Fruit fly (Drosophila melanogaster) whole organism, embryonic: Measurements from ENCODE around the gene CG43062.
A peak's percentile ranks its signal among the peaks of the same experiment; 100 is the strongest.

Experiments used
- Blimp-1 ChIP-seq: fragments of 200-800 bp; sonication (Bioruptor generic); optimal IDR thresholded peaks from 3 replicates; lab custom pipeline; 2018; ENCODE audit warnings: missing biosample characterization, missing genetic modification characterization, mild to moderate bottlenecking, moderate library complexity, missing genetic modification reagents
- CG11247 ChIP-seq: fragments of 200-800 bp; sonication (Bioruptor generic); IDR thresholded peaks from 2 replicates; pipeline ENCODE4 v1.3.6; 2022; ENCODE audit warnings: missing biosample characterization, missing genetic modification characterization
- CG11398 ChIP-seq: fragments of 200-800 bp; sonication (Bioruptor generic); optimal IDR thresholded peaks from 2 replicates; lab custom pipeline; 2016; ENCODE audit warnings: missing biosample characterization, missing genetic modification characterization
- CG11695 ChIP-seq: fragments of 200-800 bp; sonication (Bioruptor generic); IDR thresholded peaks from 3 replicates; pipeline ENCODE4 v1.3.6; 2022; ENCODE audit warnings: missing biosample characterization, missing genetic modification characterization
- CG1233 ChIP-seq: fragments of 200-800 bp; sonication (Bioruptor generic); optimal IDR thresholded peaks from 4 replicates; lab custom pipeline; 2018; ENCODE audit warnings: missing biosample characterization, mild to moderate bottlenecking, missing genetic modification characterization
- CG15601 ChIP-seq: fragments of 200-800 bp; sonication (Bioruptor generic); optimal IDR thresholded peaks from 3 replicates; lab custom pipeline; 2019; ENCODE audit warnings: missing biosample characterization, mild to moderate bottlenecking, missing genetic modification characterization, moderate library complexity
- CG17912 ChIP-seq: fragments of 200-800 bp; sonication (Bioruptor generic); optimal IDR thresholded peaks from 2 replicates; lab custom pipeline; 2018; ENCODE audit warnings: missing biosample characterization, mild to moderate bottlenecking, missing genetic modification characterization
- CG1832 ChIP-seq: fragments of 200-800 bp; sonication (Bioruptor generic); optimal IDR thresholded peaks from 2 replicates; lab custom pipeline; 2017; ENCODE audit warnings: missing biosample characterization, mild to moderate bottlenecking, missing genetic modification characterization, inconsistent platforms
- CG18764 ChIP-seq: fragments of 200-800 bp; sonication (Bioruptor generic); optimal IDR thresholded peaks from 3 replicates; lab custom pipeline; 2016; ENCODE audit warnings: missing biosample characterization, missing genetic modification characterization
- CG3281 ChIP-seq: fragments of 200-800 bp; sonication (Bioruptor generic); optimal IDR thresholded peaks from 3 replicates; lab custom pipeline; 2017; ENCODE audit warnings: missing biosample characterization, mild to moderate bottlenecking, missing genetic modification characterization
- CG3847 ChIP-seq: fragments of 200-800 bp; sonication (Bioruptor generic); IDR thresholded peaks from 2 replicates; pipeline ENCODE4 v1.3.6; 2022; ENCODE audit warnings: missing biosample characterization, missing genetic modification characterization
- CG4282 ChIP-seq: fragments of 200-800 bp; sonication (Bioruptor generic); optimal IDR thresholded peaks from 2 replicates; lab custom pipeline; 2016; ENCODE audit warnings: missing biosample characterization, missing genetic modification characterization
- CG7963 ChIP-seq: fragments of 200-800 bp; sonication (Bioruptor generic); IDR thresholded peaks from 3 replicates; pipeline ENCODE4 v1.3.6; 2022; ENCODE audit warnings: missing biosample characterization, missing genetic modification characterization; ENCODE audit not compliant: partially characterized antibody
- CG9215 ChIP-seq: fragments of 200-800 bp; sonication (Bioruptor generic); IDR thresholded peaks from 2 replicates; pipeline ENCODE4 v1.3.6; 2022; ENCODE audit warnings: missing biosample characterization, missing genetic modification characterization
- Dip3 ChIP-seq: fragments of 200-800 bp; sonication (Bioruptor generic); optimal IDR thresholded peaks from 3 replicates; lab custom pipeline; 2016; ENCODE audit warnings: missing biosample characterization, missing genetic modification characterization
- Jarid2 ChIP-seq: fragments of 200-800 bp; sonication (Bioruptor generic); optimal IDR thresholded peaks from 3 replicates; lab custom pipeline; 2017; ENCODE audit warnings: mild to moderate bottlenecking, missing biosample characterization, missing genetic modification reagents, missing genetic modification characterization
- Nf-YA ChIP-seq: fragments of 200-800 bp; sonication (Bioruptor generic); IDR thresholded peaks from 2 replicates; pipeline ENCODE4 v1.3.6; 2022; ENCODE audit warnings: missing biosample characterization, missing genetic modification characterization
- Nf-YB ChIP-seq: fragments of 200-800 bp; sonication (Bioruptor generic); optimal IDR thresholded peaks from 3 replicates; lab custom pipeline; 2019; ENCODE audit warnings: missing biosample characterization, mild to moderate bottlenecking, missing genetic modification characterization, moderate library complexity
- Nf-YC ChIP-seq: fragments of 200-800 bp; optimal IDR thresholded peaks from 3 replicates; lab custom pipeline; 2019; ENCODE audit warnings: missing biosample characterization, mild to moderate bottlenecking, missing genetic modification characterization, moderate library complexity
- Opbp ChIP-seq: fragments of 200-800 bp; sonication (Bioruptor generic); IDR thresholded peaks from 3 replicates; pipeline ENCODE4 v1.3.6; 2022; ENCODE audit warnings: missing biosample characterization, missing genetic modification characterization; ENCODE audit not compliant: partially characterized antibody
- Optix ChIP-seq: fragments of 200-800 bp; sonication (Bioruptor generic); IDR thresholded peaks from 3 replicates; pipeline ENCODE4 v1.3.6; 2022; ENCODE audit warnings: missing biosample characterization, missing genetic modification characterization
- Sry-δ ChIP-seq: fragments of 200-800 bp; sonication (Bioruptor generic); optimal IDR thresholded peaks from 2 replicates; lab custom pipeline; 2016; ENCODE audit warnings: missing biosample characterization, missing genetic modification characterization
- Trl ChIP-seq, 3 experiments: fragments of >200 bp in 2 of 3; fragments of 200-800 bp in 1 of 3; sonication (Bioruptor generic) in 1 of 3; optimal IDR thresholded peaks; 2 replicates in 1 of 3; 3 replicates in 2 of 3; lab custom pipeline; 2016 to 2017; ENCODE audit warnings: missing biosample characterization in 1 of 3, missing genetic modification characterization in 1 of 3
- abd-A ChIP-seq: fragments of 200-800 bp; sonication (Bioruptor generic); optimal IDR thresholded peaks from 3 replicates; lab custom pipeline; 2019; ENCODE audit warnings: missing biosample characterization, mild to moderate bottlenecking, missing genetic modification characterization, moderate library complexity
- ac ChIP-seq: fragments of 200-800 bp; sonication (Bioruptor generic); optimal IDR thresholded peaks from 3 replicates; lab custom pipeline; 2017; ENCODE audit warnings: missing biosample characterization, mild to moderate bottlenecking, missing genetic modification characterization
- chm ChIP-seq: fragments of 200-800 bp; sonication (Bioruptor generic); IDR thresholded peaks from 2 replicates; pipeline ENCODE4 v1.3.6; 2022; ENCODE audit warnings: missing biosample characterization, missing genetic modification characterization
- crp ChIP-seq, 2 experiments: fragments of 200-800 bp; sonication (Bioruptor generic); optimal IDR thresholded peaks; 2 replicates in 1 of 2; 3 replicates in 1 of 2; lab custom pipeline; 2017; ENCODE audit warnings: missing biosample characterization in 2 of 2, missing genetic modification characterization in 2 of 2, mild to moderate bottlenecking in 1 of 2, moderate library complexity in 1 of 2
- ewg ChIP-seq: fragments of 200-800 bp; sonication (Bioruptor generic); optimal IDR thresholded peaks from 3 replicates; lab custom pipeline; 2017; ENCODE audit warnings: mild to moderate bottlenecking, missing biosample characterization, missing genetic modification reagents, missing genetic modification characterization
- exex ChIP-seq: fragments of 200-800 bp; sonication (Bioruptor generic); optimal IDR thresholded peaks from 4 replicates; lab custom pipeline; 2018; ENCODE audit warnings: missing biosample characterization, mild to moderate bottlenecking, missing genetic modification characterization, moderate library complexity
- fd64A ChIP-seq: fragments of 200-800 bp; sonication (Bioruptor generic); optimal IDR thresholded peaks from 3 replicates; lab custom pipeline; 2018; ENCODE audit warnings: missing biosample characterization, mild to moderate bottlenecking, missing genetic modification characterization
- fu2 ChIP-seq: fragments of 200-800 bp; sonication (Bioruptor generic); optimal IDR thresholded peaks from 2 replicates; lab custom pipeline; 2016; ENCODE audit warnings: missing biosample characterization, missing genetic modification characterization
- gsb-n ChIP-seq: fragments of 200-800 bp; sonication (Bioruptor generic); optimal IDR thresholded peaks from 3 replicates; lab custom pipeline; 2018; ENCODE audit warnings: missing biosample characterization, mild to moderate bottlenecking, missing genetic modification characterization
- insv ChIP-seq, 2 experiments: fragments of 200-800 bp; sonication (Bioruptor generic); optimal IDR thresholded peaks; 3 replicates each; lab custom pipeline; 2016 to 2018; ENCODE audit warnings: missing biosample characterization in 2 of 2, missing genetic modification characterization in 2 of 2
- kah ChIP-seq: fragments of 200-800 bp; sonication (Bioruptor generic); optimal IDR thresholded peaks from 2 replicates; lab custom pipeline; 2018; ENCODE audit warnings: missing biosample characterization, mild to moderate bottlenecking, missing genetic modification characterization
- nom ChIP-seq: fragments of 200-800 bp; sonication (Bioruptor generic); optimal IDR thresholded peaks from 2 replicates; lab custom pipeline; 2017; ENCODE audit warnings: missing biosample characterization, missing genetic modification characterization, mild to moderate bottlenecking, moderate library complexity, missing genetic modification reagents
- oc ChIP-seq: fragments of 200-800 bp; sonication (Bioruptor generic); optimal IDR thresholded peaks from 2 replicates; lab custom pipeline; 2018; ENCODE audit warnings: missing biosample characterization, mild to moderate bottlenecking, missing genetic modification characterization, moderate library complexity
- onecut ChIP-seq: fragments of 200-800 bp; sonication (Bioruptor generic); IDR thresholded peaks from 2 replicates; pipeline ENCODE4 v1.3.6; 2022; ENCODE audit warnings: missing biosample characterization, missing genetic modification characterization
- phol ChIP-seq: fragments of 200-800 bp; sonication (Bioruptor generic); optimal IDR thresholded peaks from 3 replicates; lab custom pipeline; 2018; ENCODE audit warnings: missing biosample characterization, mild to moderate bottlenecking, missing genetic modification characterization, moderate library complexity
- pros ChIP-seq: fragments of 200-800 bp; sonication (Bioruptor generic); optimal IDR thresholded peaks from 3 replicates; lab custom pipeline; 2019; ENCODE audit warnings: missing biosample characterization, mild to moderate bottlenecking, missing genetic modification characterization, moderate library complexity
- sqz ChIP-seq: fragments of 200-800 bp; sonication (Bioruptor generic); optimal IDR thresholded peaks from 3 replicates; lab custom pipeline; 2018; ENCODE audit warnings: missing biosample characterization, mild to moderate bottlenecking, missing genetic modification characterization
- tio ChIP-seq: fragments of 200-800 bp; sonication (Bioruptor generic); optimal IDR thresholded peaks from 2 replicates; lab custom pipeline; 2017; ENCODE audit warnings: missing biosample characterization, missing genetic modification characterization, inconsistent platforms
- unc-4 ChIP-seq: fragments of 200-800 bp; sonication (Bioruptor generic); IDR thresholded peaks from 2 replicates; pipeline ENCODE4 v1.3.6; 2022; ENCODE audit warnings: missing biosample characterization, missing genetic modification characterization; ENCODE audit not compliant: partially characterized antibody
- yki ChIP-seq: fragments of >200 bp; optimal IDR thresholded peaks from 3 replicates; lab custom pipeline; 2018
- zen ChIP-seq: fragments of 200-800 bp; sonication (Bioruptor generic); optimal IDR thresholded peaks from 3 replicates; lab custom pipeline; 2018; ENCODE audit warnings: missing biosample characterization, mild to moderate bottlenecking, missing genetic modification characterization, moderate library complexity
- zf30C ChIP-seq: fragments of 200-800 bp; sonication (Bioruptor generic); optimal IDR thresholded peaks from 3 replicates; lab custom pipeline; 2018; ENCODE audit warnings: missing biosample characterization, mild to moderate bottlenecking, missing genetic modification characterization

CG43062 gene

DNA sequence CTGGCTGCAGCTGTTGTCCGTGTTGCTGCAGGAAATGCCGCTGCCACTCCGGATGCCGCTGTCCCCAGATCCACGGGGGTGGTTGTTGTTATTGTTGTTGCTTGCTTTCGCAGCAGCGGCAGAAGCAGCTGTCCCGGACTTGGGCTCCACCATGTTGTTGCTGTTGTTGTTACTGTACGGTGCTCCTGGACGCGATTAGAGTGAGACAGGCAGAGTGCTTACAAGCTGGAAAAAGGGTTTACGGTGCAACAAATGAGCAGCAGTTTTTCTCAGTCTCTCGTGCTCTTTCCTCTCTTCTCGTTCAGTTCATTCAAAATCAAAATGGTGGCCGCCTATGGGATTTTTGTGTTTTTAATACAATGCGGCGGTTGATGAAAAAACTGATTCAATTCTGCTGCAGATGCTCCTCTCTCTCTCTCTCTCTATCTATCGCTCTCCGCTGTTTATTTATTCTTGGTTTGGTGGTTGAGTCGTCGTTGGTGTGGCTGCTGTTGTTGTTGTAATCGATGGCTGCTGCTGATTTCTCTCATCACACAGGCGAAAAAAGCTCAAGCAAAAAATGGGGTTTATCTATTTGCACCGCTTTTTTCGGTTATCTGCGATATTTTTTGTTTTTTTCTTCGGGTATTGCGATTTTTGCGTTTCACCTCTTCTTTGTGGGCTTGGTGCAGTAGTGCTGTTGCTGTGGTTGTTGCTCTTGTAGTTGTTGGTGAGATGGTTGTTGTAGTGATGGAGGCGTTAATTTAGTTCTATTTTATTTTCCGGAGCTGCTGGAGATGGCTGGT is 13.6 kb downstream of the CG43062 start (continued):
- no peak for TF ChIP-seq tio (GFP tag; lab: Kevin White, UChicago)
- TF ChIP-seq CG1233 (GFP tag; lab: Kevin White, UChicago), result no peak
- TF ChIP-seq CG11247 (GFP tag; lab: Robert Waterston, UW), result no peak
- TF ChIP-seq CG11695 (GFP tag; lab: Robert Waterston, UW), result no peak
- no peak for TF ChIP-seq CG4282 (GFP tag; lab: Kevin White, UChicago)
- TF ChIP-seq CG3847, result no peak
- no peak for TF ChIP-seq Nf-YA (GFP tag; lab: Robert Waterston, UW)
- peak; percentile 57 for TF ChIP-seq pros (GFP tag; lab: Kevin White, UChicago)
- peak; percentile 40 for TF ChIP-seq kah (GFP tag; lab: Kevin White, UChicago)
- TF ChIP-seq CG17912 (GFP tag; lab: Kevin White, UChicago), result no peak
- TF ChIP-seq CG11398, result peak; percentile 54
- TF ChIP-seq CG9215 (GFP tag; lab: Robert Waterston, UW), result no peak
- TF ChIP-seq fd64A (GFP tag; lab: Kevin White, UChicago), result no peak
- TF ChIP-seq ac, result peak; percentile 71
- TF ChIP-seq CG18764 (GFP tag; lab: Kevin White, UChicago), result no peak
- no peak for TF ChIP-seq Sry-δ (GFP tag; lab: Kevin White, UChicago)
- TF ChIP-seq fu2 (GFP tag; lab: Kevin White, UChicago), result no peak
- peak; percentile 88 to 91 for TF ChIP-seq Trl (optimal IDR thresholded peaks at IDR 0.05; lab: Kevin White, UChicago)
- no peak for TF ChIP-seq Trl (GFP tag; optimal IDR thresholded peaks at IDR 0.05; lab: Kevin White, UChicago)
- peak; percentile 14 for TF ChIP-seq nom (GFP tag; lab: Kevin White, UChicago)
- no peak for TF ChIP-seq CG3281 (GFP tag; lab: Kevin White, UChicago)
- no peak for TF ChIP-seq unc-4 (GFP tag; lab: Robert Waterston, UW)
- TF ChIP-seq Blimp-1 (GFP tag; lab: Kevin White, UChicago), result no peak
- TF ChIP-seq abd-A, result peak; percentile 46
- TF ChIP-seq Jarid2 (GFP tag; lab: Kevin White, UChicago), result no peak
- TF ChIP-seq Dip3, result no peak
- TF ChIP-seq phol (tag; lab: Kevin White, UChicago), result peak; percentile 70
- peak; percentile 48 for TF ChIP-seq oc
- no peak for TF ChIP-seq Opbp (GFP tag; lab: Robert Waterston, UW)
- TF ChIP-seq Optix (GFP tag; lab: Robert Waterston, UW), result no peak
- TF ChIP-seq exex, result no peak
- peak; percentile 77 for TF ChIP-seq Nf-YC
- TF ChIP-seq sqz (GFP tag; lab: Kevin White, UChicago), result peak; percentile 95
- peak; percentile 33 for TF ChIP-seq yki
- peak; percentile 11 for TF ChIP-seq zf30C (GFP tag; lab: Kevin White, UChicago)
- TF ChIP-seq chm, result no peak
- TF ChIP-seq CG1832 (GFP tag; lab: Kevin White, UChicago), result peak; percentile 72
- TF ChIP-seq Nf-YB (GFP tag; lab: Kevin White, UChicago), result peak; percentile 71
- TF ChIP-seq ewg (GFP tag; lab: Kevin White, UChicago), result no peak
- TF ChIP-seq CG15601 (tag; lab: Kevin White, UChicago), result peak; percentile 51
- TF ChIP-seq crp (GFP tag; optimal IDR thresholded peaks at IDR 0.05; lab: Kevin White, UChicago), result peak in 1 of 2 experiments; percentile 19
- TF ChIP-seq insv (GFP tag; optimal IDR thresholded peaks at IDR 0.05; lab: Kevin White, UChicago), result no peak
- peak; percentile 34 for TF ChIP-seq gsb-n
- TF ChIP-seq zen (tag; lab: Kevin White, UChicago), result no peak
- no peak for TF ChIP-seq CG7963 (GFP tag; lab: Robert Waterston, UW)
- peak; percentile 66 for TF ChIP-seq onecut
